Fruit fly (Drosophila melanogaster): Measurements from ENCODE around the gene Mi-2.

The Mi-2 gene

dm6 chr3L:19899308-19899927 lies 10.6 kb downstream of the Mi-2 start:
- TF ChIP-seq ttk (optimal IDR thresholded peaks at IDR 0.05) (no peak), insv (optimal IDR thresholded peaks at IDR 0.05) (no peak), Sin3A (optimal IDR thresholded peaks at IDR 0.05) (no peak), h (optimal IDR thresholded peaks at IDR 0.05) (no peak), Myc (optimal IDR thresholded peaks at IDR 0.05) (no peak), psq (optimal IDR thresholded peaks at IDR 0.05) (no peak)

dm6 chr3L:19898547-19899282 lies 11.3 kb downstream of the Mi-2 start:
- TF ChIP-seq h (optimal IDR thresholded peaks at IDR 0.05), result no peak

dm6 chr3L:19897685-19898009 lies 12.4 kb downstream of the Mi-2 start:
- TF ChIP-seq psq (optimal IDR thresholded peaks at IDR 0.05), result no peak
- no peak for TF ChIP-seq Myc (optimal IDR thresholded peaks at IDR 0.05)
- no peak for TF ChIP-seq ttk (optimal IDR thresholded peaks at IDR 0.05)
- TF ChIP-seq Sin3A (optimal IDR thresholded peaks at IDR 0.05), result no peak
- no peak for TF ChIP-seq insv (optimal IDR thresholded peaks at IDR 0.05)
- no peak for TF ChIP-seq h (optimal IDR thresholded peaks at IDR 0.05)

- TF ChIP-seq ttk (optimal IDR thresholded peaks at IDR 0.05) (no peak), h (optimal IDR thresholded peaks at IDR 0.05) (no peak), psq (optimal IDR thresholded peaks at IDR 0.05) (no peak), insv (optimal IDR thresholded peaks at IDR 0.05) (no peak), Sin3A (optimal IDR thresholded peaks at IDR 0.05) (no peak), Myc (optimal IDR thresholded peaks at IDR 0.05) (no peak)
These were observed 12.9 kb downstream of the Mi-2 start for dm6 chr3L:19896892-19897684.

dm6 chr3L:19896280-19896891 lies 13.6 kb downstream of the Mi-2 start:
- no peak for TF ChIP-seq ttk (optimal IDR thresholded peaks at IDR 0.05)
- no peak for TF ChIP-seq h (optimal IDR thresholded peaks at IDR 0.05)
- no peak for TF ChIP-seq Sin3A (optimal IDR thresholded peaks at IDR 0.05)
- no peak for TF ChIP-seq insv (optimal IDR thresholded peaks at IDR 0.05)
- no peak for TF ChIP-seq psq (optimal IDR thresholded peaks at IDR 0.05)
- TF ChIP-seq Myc (optimal IDR thresholded peaks at IDR 0.05), result no peak

- no peak for TF ChIP-seq Sin3A (optimal IDR thresholded peaks at IDR 0.05)
- TF ChIP-seq Myc (optimal IDR thresholded peaks at IDR 0.05), result no peak
- TF ChIP-seq insv (optimal IDR thresholded peaks at IDR 0.05), result no peak
- TF ChIP-seq h (optimal IDR thresholded peaks at IDR 0.05), result no peak
- TF ChIP-seq psq (optimal IDR thresholded peaks at IDR 0.05), result no peak
- no peak for TF ChIP-seq ttk (optimal IDR thresholded peaks at IDR 0.05)
These were observed 14.4 kb downstream of the Mi-2 start for dm6 chr3L:19895556-19895995.

- TF ChIP-seq Myc (optimal IDR thresholded peaks at IDR 0.05) (no peak), h (optimal IDR thresholded peaks at IDR 0.05) (no peak), psq (optimal IDR thresholded peaks at IDR 0.05) (no peak), insv (optimal IDR thresholded peaks at IDR 0.05) (no peak)
These were observed 36.5 kb downstream of the Mi-2 start for dm6 chr3L:19873488-19873887.

- TF ChIP-seq psq (optimal IDR thresholded peaks at IDR 0.05), result no peak
- TF ChIP-seq Sin3A (optimal IDR thresholded peaks at IDR 0.05), result no peak
These were observed 37.5 kb downstream of the Mi-2 start for dm6 chr3L:19872465-19872883.

- no peak for TF ChIP-seq h (optimal IDR thresholded peaks at IDR 0.05)
- no peak for TF ChIP-seq psq (optimal IDR thresholded peaks at IDR 0.05)
- no peak for TF ChIP-seq insv (optimal IDR thresholded peaks at IDR 0.05)
- TF ChIP-seq Myc (optimal IDR thresholded peaks at IDR 0.05), result no peak
- TF ChIP-seq Sin3A (optimal IDR thresholded peaks at IDR 0.05), result no peak
- TF ChIP-seq ttk (optimal IDR thresholded peaks at IDR 0.05), result no peak
These were observed 38.4 kb downstream of the Mi-2 start for dm6 chr3L:19871667-19871931.

dm6 chr3L:19870843-19871666 lies 39.0 kb downstream of the Mi-2 start, which contains the start of the genes Rab8 and Usp32:
TSS of gene Rab8 (minus strand) at chr3L:19871078.
TSS of gene Usp32 (plus strand) at chr3L:19871139.
- no peak for TF ChIP-seq Sin3A (optimal IDR thresholded peaks at IDR 0.05)
- TF ChIP-seq ttk (optimal IDR thresholded peaks at IDR 0.05), result no peak
- no peak for TF ChIP-seq h (optimal IDR thresholded peaks at IDR 0.05)
- no peak for TF ChIP-seq psq (optimal IDR thresholded peaks at IDR 0.05)
- TF ChIP-seq insv (optimal IDR thresholded peaks at IDR 0.05), result no peak
- TF ChIP-seq Myc (optimal IDR thresholded peaks at IDR 0.05), result no peak

dm6 chr3L:19869698-19870097 lies 40.3 kb downstream of the Mi-2 start:
- TF ChIP-seq ttk (optimal IDR thresholded peaks at IDR 0.05) (no peak), insv (optimal IDR thresholded peaks at IDR 0.05) (no peak), psq (optimal IDR thresholded peaks at IDR 0.05) (no peak), Sin3A (optimal IDR thresholded peaks at IDR 0.05) (no peak), h (optimal IDR thresholded peaks at IDR 0.05) (no peak), Myc (optimal IDR thresholded peaks at IDR 0.05) (no peak)

dm6 chr3L:19867238-19867637 lies 42.8 kb downstream of the Mi-2 start:
- TF ChIP-seq h (optimal IDR thresholded peaks at IDR 0.05) (no peak), insv (optimal IDR thresholded peaks at IDR 0.05) (no peak), Myc (optimal IDR thresholded peaks at IDR 0.05) (no peak), psq (optimal IDR thresholded peaks at IDR 0.05) (no peak), Sin3A (optimal IDR thresholded peaks at IDR 0.05) (no peak), ttk (optimal IDR thresholded peaks at IDR 0.05) (no peak)
